Worm (Caenorhabditis elegans) whole organism, early embryonic: ENCODE results near the gene srh-211.

ENCODE experiments used
- B0310.2 ChIP-seq: sonication (generic microtip); optimal IDR thresholded peaks from 2 replicates; lab custom pipeline; 2016; ENCODE audit warnings: mild to moderate bottlenecking, missing genetic modification characterization, missing compliant biosample characterization
- F13C5.2 ChIP-seq: sonication (generic microtip); optimal IDR thresholded peaks from 2 replicates; lab custom pipeline; 2017; ENCODE audit warnings: mild to moderate bottlenecking, missing genetic modification characterization, inconsistent platforms, missing compliant biosample characterization
- aly-1 ChIP-seq: sonication (generic microtip); optimal IDR thresholded peaks from 2 replicates; lab custom pipeline; 2016; ENCODE audit warnings: missing genetic modification characterization, missing compliant biosample characterization
- ama-1 ChIP-seq: fragments of 150-350 bp; optimal IDR thresholded peaks from 2 replicates; lab custom pipeline; 2014
- ceh-13 ChIP-seq: fragments of 200-800 bp; sonication (Bioruptor generic); optimal IDR thresholded peaks from 2 replicates; lab custom pipeline; 2018; ENCODE audit warnings: mild to moderate bottlenecking, missing genetic modification characterization, missing compliant biosample characterization
- ceh-36 ChIP-seq: sonication (generic microtip); optimal IDR thresholded peaks from 2 replicates; lab custom pipeline; 2016; ENCODE audit warnings: missing genetic modification characterization, inconsistent platforms, missing compliant biosample characterization
- ets-7 ChIP-seq: sonication (generic microtip); optimal IDR thresholded peaks from 2 replicates; lab custom pipeline; 2016; ENCODE audit warnings: missing genotype, missing genetic modification characterization, missing compliant biosample characterization
- flt-1 ChIP-seq: fragments of 200-800 bp; sonication (Bioruptor generic); IDR thresholded peaks from 2 replicates; pipeline ENCODE4 v1.3.6; 2022; ENCODE audit warnings: missing genetic modification characterization, missing compliant biosample characterization
- hmbx-1 ChIP-seq: sonication (generic microtip); optimal IDR thresholded peaks from 2 replicates; lab custom pipeline; 2016; ENCODE audit warnings: mild to moderate bottlenecking, missing genetic modification characterization, missing compliant biosample characterization
- hmg-4 ChIP-seq: fragments of 200-800 bp; sonication (Bioruptor generic); optimal IDR thresholded peaks from 2 replicates; lab custom pipeline; 2018; ENCODE audit warnings: mild to moderate bottlenecking, missing genetic modification characterization, missing compliant biosample characterization
- hnd-1 ChIP-seq: sonication (generic microtip); optimal IDR thresholded peaks from 2 replicates; lab custom pipeline; 2016; ENCODE audit warnings: missing genetic modification characterization, missing compliant biosample characterization
- pes-1 ChIP-seq: fragments of 200-800 bp; sonication (Bioruptor generic); IDR thresholded peaks from 2 replicates; pipeline ENCODE4 v1.3.6; 2022; ENCODE audit warnings: missing genetic modification reagents, missing genetic modification characterization, missing compliant biosample characterization
- scrt-1 ChIP-seq: fragments of 200-800 bp; sonication (Bioruptor generic); IDR thresholded peaks from 2 replicates; pipeline ENCODE4 v1.3.6; 2022; ENCODE audit warnings: missing genetic modification characterization, missing compliant biosample characterization
- sea-1 ChIP-seq: fragments of 200-800 bp; sonication (Bioruptor generic); conservative IDR thresholded peaks from 2 replicates; pipeline ENCODE4 v1.3.6; 2022; ENCODE audit warnings: missing genetic modification characterization, missing compliant biosample characterization
- tbx-11 ChIP-seq: fragments of 200-800 bp; sonication (Bioruptor generic); IDR thresholded peaks from 2 replicates; pipeline ENCODE4 v1.3.6; 2022; ENCODE audit warnings: missing genetic modification characterization, missing compliant biosample characterization
- tbx-37 ChIP-seq: fragments of 200-800 bp; sonication (Bioruptor generic); conservative IDR thresholded peaks from 2 replicates; pipeline ENCODE4 v1.3.6; 2022; ENCODE audit warnings: missing genetic modification reagents, missing genetic modification characterization, missing compliant biosample characterization
- tra-4 ChIP-seq: sonication (generic microtip); optimal IDR thresholded peaks from 2 replicates; lab custom pipeline; 2017; ENCODE audit warnings: missing genetic modification characterization, missing compliant biosample characterization

The srh-211 gene

ce11 chrV:4094740-4095139 is 13.6 kb upstream of the srh-211 start, which contains the start of gene nhr-181:
TSS of gene nhr-181 (plus strand) at chrV:4095040.
- TF ChIP-seq hmbx-1 (tag; lab: Kevin White, UChicago) = no peak
- TF ChIP-seq ets-7 = no peak
- TF ChIP-seq scrt-1 (GFP tag; lab: Robert Waterston, UW) = no peak
- no peak for TF ChIP-seq tbx-11 (GFP tag; lab: Robert Waterston, UW)
- TF ChIP-seq hnd-1 (tag; lab: Kevin White, UChicago) = no peak
- no peak for TF ChIP-seq aly-1
- TF ChIP-seq tra-4 = no peak
- no peak for TF ChIP-seq flt-1 (GFP tag; lab: Robert Waterston, UW)
- no peak for TF ChIP-seq hmg-4 (GFP tag; lab: Kevin White, UChicago)
- no peak for TF ChIP-seq sea-1

ce11 chrV:4082952-4083351 is 1.8 kb upstream of the srh-211 start, which contains the start of gene F38H12.5:
TSS of gene F38H12.5 (minus strand) at chrV:4083052.
- no peak for TF ChIP-seq aly-1
- TF ChIP-seq tra-4 = no peak
- no peak for TF ChIP-seq ets-7
- no peak for TF ChIP-seq hnd-1 (tag; lab: Kevin White, UChicago)

- TF ChIP-seq tra-4 (no peak), aly-1 (no peak), hnd-1 (tag; lab: Kevin White, UChicago) (no peak), tbx-37 (GFP tag; lab: Robert Waterston, UW) (no peak), ceh-36 (tag; lab: Kevin White, UChicago) (no peak), ceh-13 (GFP tag; lab: Kevin White, UChicago) (no peak), hmbx-1 (tag; lab: Kevin White, UChicago) (no peak), sea-1 (no peak), scrt-1 (GFP tag; lab: Robert Waterston, UW) (no peak), ama-1 (lab: Kevin White, UChicago) (no peak), F13C5.2 (no peak), B0310.2 (no peak), flt-1 (GFP tag; lab: Robert Waterston, UW) (no peak), hmg-4 (GFP tag; lab: Kevin White, UChicago) (no peak), pes-1 (GFP tag; lab: Robert Waterston, UW) (no peak), ets-7 (no peak), tbx-11 (GFP tag; lab: Robert Waterston, UW) (no peak)
Measured at ce11 chrV:4080546-4080945, 637 bp downstream of the srh-211 start.

ce11 chrV:4073455-4073854 is 7.7 kb downstream of the srh-211 start, which contains the start of gene otpl-2:
TSS of gene otpl-2 (plus strand) at chrV:4073755.
- TF ChIP-seq tra-4 (no peak), hnd-1 (tag; lab: Kevin White, UChicago) (no peak), tbx-11 (GFP tag; lab: Robert Waterston, UW) (no peak), ama-1 (lab: Kevin White, UChicago) (no peak), ceh-13 (GFP tag; lab: Kevin White, UChicago) (no peak), tbx-37 (GFP tag; lab: Robert Waterston, UW) (no peak), ets-7 (no peak), sea-1 (no peak), scrt-1 (GFP tag; lab: Robert Waterston, UW) (no peak), flt-1 (GFP tag; lab: Robert Waterston, UW) (no peak), B0310.2 (no peak), hmg-4 (GFP tag; lab: Kevin White, UChicago) (no peak), F13C5.2 (no peak), hmbx-1 (tag; lab: Kevin White, UChicago) (no peak)

- TF ChIP-seq ama-1 (lab: Kevin White, UChicago) (no peak), scrt-1 (GFP tag; lab: Robert Waterston, UW) (no peak), tra-4 (no peak), hmbx-1 (tag; lab: Kevin White, UChicago) (no peak), pes-1 (GFP tag; lab: Robert Waterston, UW) (no peak), tbx-37 (GFP tag; lab: Robert Waterston, UW) (no peak), tbx-11 (GFP tag; lab: Robert Waterston, UW) (no peak), aly-1 (no peak), hnd-1 (tag; lab: Kevin White, UChicago) (no peak), sea-1 (no peak), ceh-13 (GFP tag; lab: Kevin White, UChicago) (no peak), B0310.2 (no peak)
Measured at ce11 chrV:4056203-4056602, 25.0 kb downstream of the srh-211 start.

ce11 chrV:4055025-4055424 is 26.2 kb downstream of the srh-211 start, which contains the start of gene djr-1.2:
TSS of gene djr-1.2 (minus strand) at chrV:4055125.
- no peak for TF ChIP-seq tra-4
- TF ChIP-seq ceh-36 (tag; lab: Kevin White, UChicago) = no peak
- TF ChIP-seq pes-1 (GFP tag; lab: Robert Waterston, UW) = no peak

- no peak for TF ChIP-seq scrt-1 (GFP tag; lab: Robert Waterston, UW)
- no peak for TF ChIP-seq B0310.2
- TF ChIP-seq sea-1 = no peak
- TF ChIP-seq ets-7 = no peak
Measured at ce11 chrV:4047541-4047940, 33.6 kb downstream of the srh-211 start, which contains the start of gene srh-169. TSS of gene srh-169 (plus strand) at chrV:4047841.

- TF ChIP-seq hmg-4 (GFP tag; lab: Kevin White, UChicago) (no peak), ets-7 (no peak), hmbx-1 (tag; lab: Kevin White, UChicago) (no peak), aly-1 (no peak), tbx-37 (GFP tag; lab: Robert Waterston, UW) (no peak), pes-1 (GFP tag; lab: Robert Waterston, UW) (no peak), ama-1 (lab: Kevin White, UChicago) (no peak), tra-4 (no peak), F13C5.2 (no peak), ceh-36 (tag; lab: Kevin White, UChicago) (no peak), flt-1 (GFP tag; lab: Robert Waterston, UW) (no peak), ceh-13 (GFP tag; lab: Kevin White, UChicago) (no peak)
Measured at ce11 chrV:4046122-4046521, 35.1 kb downstream of the srh-211 start, which contains the start of gene phat-7. TSS of gene phat-7 (plus strand) at chrV:4046422.
